Worm (Caenorhabditis elegans) whole organism, L1 larva: Measurements from ENCODE around the gene spr-3.
A peak's percentile ranks its signal among the peaks of the same experiment; 100 is the strongest.

ENCODE experiments used
- C34B4.2 ChIP-seq: sonication (generic microtip); optimal IDR thresholded peaks from 2 replicates; lab custom pipeline; 2017; ENCODE audit warnings: mild to moderate bottlenecking, missing genetic modification characterization, missing compliant biosample characterization
- aha-1 ChIP-seq: fragments of 150-350 bp; optimal IDR thresholded peaks from 2 replicates; lab custom pipeline; 2014; ENCODE audit warnings: missing biosample characterization, missing genetic modification characterization
- alr-1 ChIP-seq: fragments of 200-800 bp; sonication (Bioruptor generic); optimal IDR thresholded peaks from 2 replicates; lab custom pipeline; 2018; ENCODE audit warnings: borderline replicate concordance, mild to moderate bottlenecking, missing genetic modification characterization, missing compliant biosample characterization
- aly-2 ChIP-seq: fragments of 150-350 bp; optimal IDR thresholded peaks from 2 replicates; lab custom pipeline; 2014; ENCODE audit warnings: missing biosample characterization, missing genetic modification characterization
- blmp-1 ChIP-seq: fragments of 150-350 bp; optimal IDR thresholded peaks from 2 replicates; lab custom pipeline; 2014; ENCODE audit warnings: missing biosample characterization, missing genetic modification characterization
- ceh-63 ChIP-seq: fragments of 200-800 bp; sonication (Bioruptor generic); optimal IDR thresholded peaks from 2 replicates; lab custom pipeline; 2018; ENCODE audit warnings: mild to moderate bottlenecking, missing genetic modification characterization, missing compliant biosample characterization
- ceh-8 ChIP-seq: fragments of 200-800 bp; sonication (Bioruptor generic); optimal IDR thresholded peaks from 2 replicates; lab custom pipeline; 2018; ENCODE audit warnings: mild to moderate bottlenecking, missing genetic modification characterization, moderate library complexity, missing compliant biosample characterization
- ceh-82 ChIP-seq, 3 experiments: fragments of 150-350 bp in 1 of 3; sonication (generic microtip) in 2 of 3; optimal IDR thresholded peaks; 2 replicates each; lab custom pipeline; 2014 to 2017; ENCODE audit warnings: missing biosample characterization in 3 of 3, missing genetic modification characterization in 3 of 3
- ceh-88 ChIP-seq: fragments of 200-800 bp; sonication (Bioruptor generic); IDR thresholded peaks from 2 replicates; pipeline ENCODE4 v1.3.6; 2022; ENCODE audit warnings: missing genetic modification characterization, missing compliant biosample characterization
- ces-1 ChIP-seq: fragments of 150-350 bp; optimal IDR thresholded peaks from 2 replicates; lab custom pipeline; 2014; ENCODE audit warnings: missing biosample characterization, missing genetic modification reagents, missing genetic modification characterization
- efl-1 ChIP-seq, 4 experiments: fragments of 150-350 bp; optimal IDR thresholded peaks in 3 of 4; peaks in 1 of 4; 1 replicate in 1 of 4; 2 replicates in 3 of 4; lab custom pipeline; 2014; ENCODE audit warnings: missing biosample characterization in 2 of 4, missing genetic modification characterization in 2 of 4, missing genetic modification reagents in 2 of 4
- efl-3 ChIP-seq: fragments of 200-800 bp; sonication (Bioruptor generic); optimal IDR thresholded peaks from 2 replicates; lab custom pipeline; 2018; ENCODE audit warnings: mild to moderate bottlenecking, missing genetic modification characterization, missing compliant biosample characterization
- elt-2 ChIP-seq: sonication (generic microtip); optimal IDR thresholded peaks from 2 replicates; lab custom pipeline; 2016; ENCODE audit warnings: missing genetic modification characterization, mild to moderate bottlenecking, inconsistent platforms, missing compliant biosample characterization, missing genetic modification reagents
- elt-3 ChIP-seq, 6 experiments: fragments of 150-350 bp in 1 of 6; sonication (generic microtip); optimal IDR thresholded peaks; 2 replicates each; lab custom pipeline; 2017 to 2018; ENCODE audit warnings: missing biosample characterization in 6 of 6, missing genetic modification characterization in 6 of 6, inconsistent platforms in 1 of 6
- ets-5 ChIP-seq: fragments of 200-800 bp; sonication (Bioruptor generic); IDR thresholded peaks from 2 replicates; pipeline ENCODE4 v1.3.6; 2022; ENCODE audit warnings: missing genetic modification characterization, missing compliant biosample characterization
- fkh-10 ChIP-seq: sonication (generic microtip); optimal IDR thresholded peaks from 2 replicates; lab custom pipeline; 2017; ENCODE audit warnings: missing biosample characterization, missing genetic modification reagents, missing genetic modification characterization
- grh-1 ChIP-seq: fragments of 200-800 bp; sonication (Bioruptor generic); IDR thresholded peaks from 2 replicates; pipeline ENCODE4 v1.3.6; 2022; ENCODE audit warnings: missing genetic modification reagents, missing genetic modification characterization, missing compliant biosample characterization
- jun-1 ChIP-seq: fragments of 150-350 bp; optimal IDR thresholded peaks from 2 replicates; lab custom pipeline; 2014; ENCODE audit warnings: missing biosample characterization, missing genetic modification reagents, missing genetic modification characterization
- lin-13 ChIP-seq: fragments of 150-350 bp; optimal IDR thresholded peaks from 2 replicates; lab custom pipeline; 2014; ENCODE audit warnings: missing biosample characterization, missing genetic modification reagents, missing genetic modification characterization
- lin-14 ChIP-seq: fragments of 200-800 bp; sonication (Bioruptor generic); optimal IDR thresholded peaks from 2 replicates; lab custom pipeline; 2018; ENCODE audit warnings: mild to moderate bottlenecking, missing genetic modification characterization, moderate library complexity, missing compliant biosample characterization
- lin-35 ChIP-seq, 2 experiments: fragments of 150-350 bp; optimal IDR thresholded peaks; 2 replicates each; lab custom pipeline; 2014; ENCODE audit warnings: missing biosample characterization in 2 of 2, missing genetic modification characterization in 2 of 2, missing genetic modification reagents in 2 of 2
- lir-3 ChIP-seq: sonication (generic microtip); optimal IDR thresholded peaks from 2 replicates; lab custom pipeline; 2016; ENCODE audit warnings: mild to moderate bottlenecking, missing genetic modification characterization, moderate library complexity, missing compliant biosample characterization; ENCODE audit not compliant: poor library complexity
- mep-1 ChIP-seq: fragments of 150-350 bp; optimal IDR thresholded peaks from 2 replicates; lab custom pipeline; 2014; ENCODE audit warnings: missing biosample characterization, missing genetic modification characterization
- nhr-11 ChIP-seq: fragments of 150-350 bp; optimal IDR thresholded peaks from 2 replicates; lab custom pipeline; 2014; ENCODE audit warnings: missing biosample characterization, missing genetic modification characterization
- nhr-20 ChIP-seq: sonication (generic microtip); optimal IDR thresholded peaks from 2 replicates; lab custom pipeline; 2016; ENCODE audit warnings: mild to moderate bottlenecking, missing genetic modification characterization, missing compliant biosample characterization
- nhr-237 ChIP-seq: fragments of 150-350 bp; optimal IDR thresholded peaks from 2 replicates; lab custom pipeline; 2014; ENCODE audit warnings: missing biosample characterization, missing genetic modification characterization
- nhr-28 ChIP-seq: fragments of 150-350 bp; optimal IDR thresholded peaks from 2 replicates; lab custom pipeline; 2014; ENCODE audit warnings: missing biosample characterization, missing genetic modification characterization
- nhr-76 ChIP-seq: sonication (generic microtip); optimal IDR thresholded peaks from 2 replicates; lab custom pipeline; 2017; ENCODE audit warnings: missing biosample characterization, missing genetic modification characterization
- nhr-84 ChIP-seq: sonication (generic microtip); optimal IDR thresholded peaks from 2 replicates; lab custom pipeline; 2017; ENCODE audit warnings: missing biosample characterization, missing genetic modification characterization
- nhr-85 ChIP-seq: sonication (generic microtip); peaks from one replicate; lab custom pipeline; 2016; ENCODE audit warnings: missing genetic modification characterization, inconsistent platforms, missing compliant biosample characterization
- nhr-90 ChIP-seq: sonication (generic microtip); optimal IDR thresholded peaks from 2 replicates; lab custom pipeline; 2016; ENCODE audit warnings: mild to moderate bottlenecking, missing genetic modification characterization, missing compliant biosample characterization; ENCODE audit not compliant: poor library complexity
- pag-3 ChIP-seq: sonication (generic microtip); optimal IDR thresholded peaks from 2 replicates; lab custom pipeline; 2017; ENCODE audit warnings: missing genetic modification characterization, mild to moderate bottlenecking, missing compliant biosample characterization, antibody characterized with exemption, borderline replicate concordance; ENCODE audit not compliant: insufficient read depth
- pax-3 ChIP-seq: fragments of 200-800 bp; sonication (Bioruptor generic); optimal IDR thresholded peaks from 2 replicates; lab custom pipeline; 2018; ENCODE audit warnings: mild to moderate bottlenecking, missing genetic modification characterization, moderate library complexity, missing compliant biosample characterization
- skn-1 ChIP-seq: fragments of 150-350 bp; optimal IDR thresholded peaks from 2 replicates; lab custom pipeline; 2014; ENCODE audit warnings: missing biosample characterization, missing genetic modification characterization
- snpc-4 ChIP-seq: fragments of 150-350 bp; optimal IDR thresholded peaks from 2 replicates; lab custom pipeline; 2014; ENCODE audit warnings: missing biosample characterization, missing genetic modification characterization
- sptf-1 ChIP-seq: fragments of 150-350 bp; optimal IDR thresholded peaks from 2 replicates; lab custom pipeline; 2014; ENCODE audit warnings: missing biosample characterization, missing genetic modification characterization
- sup-37 ChIP-seq: fragments of 200-800 bp; sonication (Bioruptor generic); optimal IDR thresholded peaks from 2 replicates; lab custom pipeline; 2018; ENCODE audit warnings: mild to moderate bottlenecking, missing genetic modification characterization, missing compliant biosample characterization
- swsn-7 ChIP-seq: sonication (generic microtip); optimal IDR thresholded peaks from 2 replicates; lab custom pipeline; 2016; ENCODE audit warnings: missing genetic modification characterization, missing compliant biosample characterization
- tlp-1 ChIP-seq: fragments of 150-350 bp; optimal IDR thresholded peaks from 2 replicates; lab custom pipeline; 2014; ENCODE audit warnings: missing biosample characterization, missing genetic modification characterization
- unc-30 ChIP-seq: sonication (generic microtip); optimal IDR thresholded peaks from 2 replicates; lab custom pipeline; 2017; ENCODE audit warnings: missing biosample characterization, missing genetic modification characterization
- unc-62 ChIP-seq: fragments of 150-350 bp; optimal IDR thresholded peaks from 2 replicates; lab custom pipeline; 2014; ENCODE audit warnings: missing biosample characterization, missing genetic modification reagents, missing genetic modification characterization
- unc-98 ChIP-seq: fragments of 200-800 bp; sonication (Bioruptor generic); IDR thresholded peaks from 2 replicates; pipeline ENCODE4 v1.3.6; 2022; ENCODE audit warnings: missing genetic modification characterization, missing compliant biosample characterization
- vab-15 ChIP-seq: sonication (generic microtip); optimal IDR thresholded peaks from 2 replicates; lab custom pipeline; 2017; ENCODE audit warnings: missing genotype, mild to moderate bottlenecking, missing genetic modification characterization, missing compliant biosample characterization
- xbp-1 ChIP-seq: sonication (generic microtip); optimal IDR thresholded peaks from 2 replicates; lab custom pipeline; 2016; ENCODE audit warnings: missing genetic modification characterization, missing compliant biosample characterization
- ztf-11 ChIP-seq, 2 experiments: sonication (generic microtip); optimal IDR thresholded peaks; 2 replicates each; lab custom pipeline; 2016 to 2017; ENCODE audit warnings: missing genetic modification characterization in 2 of 2, missing biosample characterization in 1 of 2, missing compliant biosample characterization in 1 of 2

The spr-3 gene

ce11 chrX:4495814-4496567, 17.9 kb upstream of the spr-3 start:
- TF ChIP-seq blmp-1 (tag; lab: Kevin White, UChicago), result peak; percentile 91
- no peak for TF ChIP-seq ceh-82 (tag; optimal IDR thresholded peaks at IDR 0.05; lab: Kevin White, UChicago)
- no peak for TF ChIP-seq efl-1 (optimal IDR thresholded peaks at IDR 0.05; lab: Kevin White, UChicago)
- peak in 1 of 2 experiments; percentile 90 for TF ChIP-seq efl-1 (GFP tag; optimal IDR thresholded peaks at IDR 0.05 in 1 of 2; lab: Kevin White, UChicago)
- no peak for TF ChIP-seq tlp-1 (tag; lab: Kevin White, UChicago)
- TF ChIP-seq nhr-28 (tag; lab: Kevin White, UChicago), result no peak
- no peak for TF ChIP-seq aha-1

- TF ChIP-seq unc-62 (GFP tag; lab: Kevin White, UChicago), result no peak
- TF ChIP-seq nhr-28 (tag; lab: Kevin White, UChicago), result no peak
- peak; percentile 51 for TF ChIP-seq elt-2 (tag; lab: Kevin White, UChicago)
- TF ChIP-seq lin-35 (GFP tag; optimal IDR thresholded peaks at IDR 0.05; lab: Kevin White, UChicago), result peak in 1 of 2 experiments; percentile 48
- TF ChIP-seq alr-1, result no peak
- TF ChIP-seq elt-3 (tag; optimal IDR thresholded peaks at IDR 0.05; lab: Kevin White, UChicago), result peak in 1 of 6 experiments; percentile 19
- no peak for TF ChIP-seq sup-37
- peak; percentile 1 for TF ChIP-seq mep-1 (tag; lab: Kevin White, UChicago)
- peak; percentile 43 for TF ChIP-seq nhr-90 (tag; lab: Kevin White, UChicago)
- TF ChIP-seq efl-1 (optimal IDR thresholded peaks at IDR 0.05; lab: Kevin White, UChicago), result no peak
- TF ChIP-seq efl-1 (GFP tag; optimal IDR thresholded peaks at IDR 0.05 in 1 of 2; lab: Kevin White, UChicago), result peak in 1 of 2 experiments; percentile 88
- peak; percentile 33 for TF ChIP-seq nhr-20 (tag; lab: Kevin White, UChicago)
Measured at ce11 chrX:4498078-4498477, 15.8 kb upstream of the spr-3 start.

- TF ChIP-seq ceh-63 (GFP tag; lab: Kevin White, UChicago) (no peak), unc-98 (GFP tag; lab: Robert Waterston, UW) (no peak), ceh-88 (no peak), lin-14 (GFP tag; lab: Kevin White, UChicago) (peak; percentile 45), ceh-8 (GFP tag; lab: Kevin White, UChicago) (no peak), sptf-1 (tag; lab: Kevin White, UChicago) (no peak), blmp-1 (tag; lab: Kevin White, UChicago) (peak; percentile 60), lin-13 (GFP tag; lab: Kevin White, UChicago) (no peak), pax-3 (tag; lab: Kevin White, UChicago) (no peak), efl-1 (optimal IDR thresholded peaks at IDR 0.05; lab: Kevin White, UChicago) (no peak), efl-1 (GFP tag; optimal IDR thresholded peaks at IDR 0.05 in 1 of 2; lab: Kevin White, UChicago) (peak in 1 of 2 experiments; percentile 80), lin-35 (GFP tag; optimal IDR thresholded peaks at IDR 0.05; lab: Kevin White, UChicago) (no peak), ztf-11 (tag; optimal IDR thresholded peaks at IDR 0.05; lab: Kevin White, UChicago) (no peak), efl-3 (GFP tag; lab: Kevin White, UChicago) (no peak), pag-3 (tag; lab: Kevin White, UChicago) (no peak), aha-1 (no peak), C34B4.2 (no peak), nhr-11 (tag; lab: Kevin White, UChicago) (no peak), lir-3 (tag; lab: Kevin White, UChicago) (no peak), nhr-85 (tag; lab: Kevin White, UChicago) (peak; percentile 82), skn-1 (tag; lab: Kevin White, UChicago) (no peak), unc-62 (GFP tag; lab: Kevin White, UChicago) (no peak), aly-2 (tag; lab: Kevin White, UChicago) (no peak), ets-5 (no peak), nhr-237 (tag; lab: Kevin White, UChicago) (no peak), ces-1 (GFP tag; lab: Kevin White, UChicago) (no peak), vab-15 (tag; lab: Kevin White, UChicago) (no peak), elt-3 (tag; optimal IDR thresholded peaks at IDR 0.05; lab: Kevin White, UChicago) (no peak), nhr-20 (tag; lab: Kevin White, UChicago) (no peak), xbp-1 (tag; lab: Kevin White, UChicago) (peak; percentile 5), nhr-84 (tag; lab: Kevin White, UChicago) (no peak), grh-1 (GFP tag; lab: Robert Waterston, UW) (no peak), swsn-7 (tag; lab: Kevin White, UChicago) (no peak), unc-30 (no peak), jun-1 (tag; lab: Kevin White, UChicago) (no peak), fkh-10 (GFP tag; lab: Kevin White, UChicago) (no peak), nhr-76 (tag; lab: Kevin White, UChicago) (no peak), snpc-4 (no peak)
Measured at ce11 chrX:4498478-4498877, 15.4 kb upstream of the spr-3 start.
